Worm (Caenorhabditis elegans): ENCODE measurements around the gene F59A6.4.

DNA sequence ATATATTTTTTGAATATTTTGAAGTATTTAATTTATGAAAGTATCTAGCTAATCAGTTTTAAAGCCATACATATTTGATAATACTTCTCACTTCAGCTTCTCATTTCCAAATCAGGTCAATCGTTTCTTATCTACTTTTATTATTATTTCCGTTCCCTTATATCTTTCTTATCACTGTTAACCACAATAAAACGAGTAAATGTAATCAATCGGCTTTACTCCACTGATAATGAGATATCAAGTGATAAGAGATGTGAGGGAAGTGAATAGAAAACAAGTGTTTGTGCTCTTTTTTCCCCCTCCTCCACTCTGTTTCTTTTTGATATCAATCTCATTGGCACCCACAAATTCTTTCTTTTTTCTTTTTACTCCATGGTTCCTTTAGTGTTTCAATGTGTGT lies 38.3 kb upstream of the F59A6.4 start:
- no peak for TF ChIP-seq flt-1 (GFP tag; IDR thresholded peaks at IDR 0.05)
- no peak for TF ChIP-seq hmg-4 (GFP tag; optimal IDR thresholded peaks at IDR 0.05)
- TF ChIP-seq sea-1 (GFP tag; conservative IDR thresholded peaks at IDR 0.05) = no peak
- no peak for TF ChIP-seq ceh-13 (GFP tag; optimal IDR thresholded peaks at IDR 0.05)
- no peak for TF ChIP-seq pes-1 (GFP tag; IDR thresholded peaks at IDR 0.05)
- TF ChIP-seq hmbx-1 (tag; optimal IDR thresholded peaks at IDR 0.05) = no peak
- no peak for TF ChIP-seq ama-1 (optimal IDR thresholded peaks at IDR 0.05)
- no peak for TF ChIP-seq tra-4 (tag; optimal IDR thresholded peaks at IDR 0.05)
- no peak for TF ChIP-seq ceh-36 (tag; optimal IDR thresholded peaks at IDR 0.05)
